Fruit fly (Drosophila melanogaster) Kc167 (cell line): ENCODE data around the gene CG9518.

Experiments used
- Myc ChIP-seq: fragments of >200 bp; optimal IDR thresholded peaks from 2 replicates; lab custom pipeline; 2017; ENCODE audit warnings: missing external identifiers
- Sin3A ChIP-seq: fragments of >200 bp; optimal IDR thresholded peaks from 2 replicates; lab custom pipeline; 2018; ENCODE audit warnings: missing external identifiers
- psq ChIP-seq: fragments of >200 bp; optimal IDR thresholded peaks from 2 replicates; lab custom pipeline; 2017; ENCODE audit warnings: missing external identifiers

DNA sequence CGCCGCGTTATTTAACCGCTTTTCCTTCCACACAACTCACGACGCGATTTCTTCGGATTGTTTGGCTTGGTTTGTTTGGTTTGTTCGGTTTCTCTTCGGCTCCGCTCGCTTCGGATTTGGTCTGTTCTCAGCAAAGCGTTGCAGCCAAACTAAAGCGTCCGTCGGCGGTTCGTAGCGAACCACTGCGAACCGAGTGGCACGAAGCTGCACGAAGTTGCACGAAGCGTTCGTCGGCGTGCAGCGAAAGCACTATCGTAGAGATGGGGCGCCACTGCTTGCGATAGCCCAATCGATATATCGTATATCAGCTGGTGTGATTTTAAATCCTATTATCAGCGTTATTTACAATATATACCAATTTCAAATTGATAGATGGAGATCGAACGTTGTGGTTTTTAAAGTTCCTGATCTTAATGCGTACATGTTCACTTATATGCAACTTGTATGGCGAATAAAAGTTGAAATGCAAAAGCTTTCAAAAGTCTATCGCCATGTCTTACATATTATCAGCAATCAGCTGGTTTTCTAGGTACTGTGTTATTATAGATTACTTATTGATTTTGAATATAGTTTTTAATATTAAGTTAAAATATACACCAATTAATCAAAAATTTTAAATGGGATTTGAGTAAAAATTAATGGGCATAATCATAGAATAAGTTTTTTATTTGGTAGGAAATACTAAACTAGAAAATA lies 44.9 kb downstream of the CG9518 start, which contains the start of gene rut:
- no peak for TF ChIP-seq Myc (lab: Kevin White, UChicago)
- no peak for TF ChIP-seq psq
- TF ChIP-seq Sin3A = no peak
